Worm (Caenorhabditis elegans) whole organism, young adult: ENCODE data around the gene rps-30.

Experiments
- C17E4.6 ChIP-seq: fragments of 200-800 bp; sonication (Bioruptor generic); IDR thresholded peaks from 2 replicates; pipeline ENCODE4 v1.3.6; 2022; ENCODE audit warnings: missing genetic modification reagents, missing genetic modification characterization, missing compliant biosample characterization
- F33H1.4 ChIP-seq: fragments of 200-800 bp; sonication (Bioruptor generic); IDR thresholded peaks from 2 replicates; pipeline ENCODE4 v1.3.6; 2022; ENCODE audit warnings: missing genetic modification reagents, missing genetic modification characterization, missing compliant biosample characterization
- F37B4.10 ChIP-seq: fragments of 200-800 bp; sonication (Bioruptor generic); IDR thresholded peaks from 2 replicates; pipeline ENCODE4 v1.3.6; 2022; ENCODE audit warnings: missing genetic modification characterization, missing compliant biosample characterization
- F55B11.4 ChIP-seq: sonication (generic microtip); optimal IDR thresholded peaks from 2 replicates; lab custom pipeline; 2016; ENCODE audit warnings: missing compliant biosample characterization, missing genetic modification characterization, borderline replicate concordance; ENCODE audit not compliant: insufficient read depth
- F57C9.4 ChIP-seq: sonication (generic microtip); optimal IDR thresholded peaks from 2 replicates; lab custom pipeline; 2017; ENCODE audit warnings: mild to moderate bottlenecking, missing genetic modification characterization, missing compliant biosample characterization
- aptf-3 ChIP-seq: fragments of 200-800 bp; sonication (Bioruptor generic); IDR thresholded peaks from 2 replicates; pipeline ENCODE4 v1.3.6; 2022; ENCODE audit warnings: missing genetic modification characterization, missing compliant biosample characterization
- attf-3 ChIP-seq: fragments of 200-800 bp; sonication (Bioruptor generic); conservative IDR thresholded peaks from 2 replicates; pipeline ENCODE4 v1.3.6; 2022; ENCODE audit warnings: missing genetic modification reagents, missing genetic modification characterization, missing compliant biosample characterization
- bed-2 ChIP-seq: fragments of 200-800 bp; sonication (Bioruptor generic); IDR thresholded peaks from 2 replicates; pipeline ENCODE4 v1.3.6; 2022; ENCODE audit warnings: missing genetic modification reagents, missing genetic modification characterization, missing compliant biosample characterization
- cebp-1 ChIP-seq, 2 experiments: fragments of 200-800 bp in 1 of 2; sonication (Bioruptor generic) in 1 of 2; sonication (generic microtip) in 1 of 2; IDR thresholded peaks in 1 of 2; optimal IDR thresholded peaks in 1 of 2; 2 replicates each; pipeline versions ENCODE4 v1.3.6 to Lab custom; 2017 to 2022; ENCODE audit warnings: missing compliant biosample characterization in 2 of 2, missing genetic modification characterization in 2 of 2, mild to moderate bottlenecking in 1 of 2, missing genetic modification reagents in 1 of 2, moderate library complexity in 1 of 2
- cebp-2 ChIP-seq: fragments of 200-800 bp; sonication (Bioruptor generic); IDR thresholded peaks from 2 replicates; pipeline ENCODE4 v1.3.6; 2022; ENCODE audit warnings: missing genetic modification characterization, missing compliant biosample characterization
- ceh-40 ChIP-seq: fragments of 200-800 bp; sonication (Bioruptor generic); IDR thresholded peaks from 2 replicates; pipeline ENCODE4 v1.3.6; 2022; ENCODE audit warnings: missing genetic modification characterization, missing compliant biosample characterization
- die-1 ChIP-seq: sonication (generic microtip); optimal IDR thresholded peaks from 2 replicates; lab custom pipeline; 2016; ENCODE audit warnings: missing genotype, mild to moderate bottlenecking, missing genetic modification characterization, missing compliant biosample characterization
- dox-1 ChIP-seq: fragments of 200-800 bp; sonication (Bioruptor generic); IDR thresholded peaks from 2 replicates; pipeline ENCODE4 v1.3.6; 2022; ENCODE audit warnings: missing genetic modification reagents, missing genetic modification characterization, missing compliant biosample characterization
- egl-18 ChIP-seq: fragments of 200-800 bp; sonication (Bioruptor generic); IDR thresholded peaks from 2 replicates; pipeline ENCODE4 v1.3.6; 2022; ENCODE audit warnings: missing genetic modification reagents, missing genetic modification characterization, missing compliant biosample characterization
- fkh-3 ChIP-seq: sonication (generic microtip); optimal IDR thresholded peaks from 2 replicates; lab custom pipeline; 2016; ENCODE audit warnings: mild to moderate bottlenecking, missing genetic modification characterization, missing compliant biosample characterization
- hmg-20 ChIP-seq: fragments of 200-800 bp; sonication (Bioruptor generic); IDR thresholded peaks from 2 replicates; pipeline ENCODE4 v1.3.6; 2022; ENCODE audit warnings: missing genetic modification reagents, missing genetic modification characterization, missing compliant biosample characterization
- let-607 ChIP-seq, 2 experiments: fragments of 200-800 bp in 1 of 2; sonication (Bioruptor generic) in 1 of 2; sonication (generic microtip) in 1 of 2; optimal IDR thresholded peaks; 2 replicates each; lab custom pipeline; 2016 to 2018; ENCODE audit warnings: mild to moderate bottlenecking in 2 of 2, missing compliant biosample characterization in 2 of 2, missing genetic modification characterization in 2 of 2, moderate library complexity in 2 of 2, missing genotype in 1 of 2
- lin-26 ChIP-seq: fragments of 200-800 bp; sonication (Bioruptor generic); IDR thresholded peaks from 2 replicates; pipeline ENCODE4 v1.3.6; 2022; ENCODE audit warnings: missing genetic modification reagents, missing genetic modification characterization, missing compliant biosample characterization
- lin-35 ChIP-seq, 3 experiments: fragments of 150-350 bp in 2 of 3; sonication (generic microtip) in 1 of 3; optimal IDR thresholded peaks; 2 replicates each; lab custom pipeline; 2014 to 2018; ENCODE audit warnings: missing biosample characterization in 3 of 3, missing genetic modification characterization in 3 of 3, missing genetic modification reagents in 3 of 3
- lir-1 ChIP-seq: fragments of 200-800 bp; sonication (Bioruptor generic); conservative IDR thresholded peaks from 2 replicates; pipeline ENCODE4 v1.3.6; 2022; ENCODE audit warnings: missing genetic modification reagents, missing genetic modification characterization, missing compliant biosample characterization
- lsy-27 ChIP-seq: sonication (generic microtip); optimal IDR thresholded peaks from 2 replicates; lab custom pipeline; 2017; ENCODE audit warnings: missing genetic modification characterization, mild to moderate bottlenecking, missing compliant biosample characterization, antibody characterized with exemption, missing genotype, borderline replicate concordance; ENCODE audit not compliant: insufficient read depth
- madf-6 ChIP-seq: fragments of 200-800 bp; sonication (Bioruptor generic); IDR thresholded peaks from 2 replicates; pipeline ENCODE4 v1.3.6; 2022; ENCODE audit warnings: missing genetic modification reagents, missing genetic modification characterization, missing compliant biosample characterization
- mcd-1 ChIP-seq: fragments of 200-800 bp; sonication (Bioruptor generic); IDR thresholded peaks from 2 replicates; pipeline ENCODE4 v1.3.6; 2022; ENCODE audit warnings: missing genetic modification reagents, missing genetic modification characterization, missing compliant biosample characterization
- nhr-80 ChIP-seq: sonication (generic microtip); optimal IDR thresholded peaks from 2 replicates; lab custom pipeline; 2016; ENCODE audit warnings: missing genetic modification characterization, missing compliant biosample characterization
- pbrm-1 ChIP-seq: fragments of 200-800 bp; sonication (Bioruptor generic); IDR thresholded peaks from 2 replicates; pipeline ENCODE4 v1.3.6; 2022; ENCODE audit warnings: missing genetic modification reagents, missing genetic modification characterization, missing compliant biosample characterization
- pha-4 ChIP-seq: fragments of 150-350 bp; sonication (generic microtip); optimal IDR thresholded peaks from 2 replicates; lab custom pipeline; 2014; ENCODE audit warnings: missing biosample characterization, missing genetic modification reagents, missing genetic modification characterization
- repo-1 ChIP-seq: sonication (generic microtip); optimal IDR thresholded peaks from 2 replicates; lab custom pipeline; 2017; ENCODE audit warnings: mild to moderate bottlenecking, missing genetic modification characterization, missing compliant biosample characterization
- snpc-1.1 ChIP-seq: sonication (generic microtip); optimal IDR thresholded peaks from 2 replicates; lab custom pipeline; 2017; ENCODE audit warnings: missing genetic modification characterization, mild to moderate bottlenecking, missing compliant biosample characterization, antibody characterized with exemption, moderate library complexity, missing genotype, missing genetic modification reagents; ENCODE audit not compliant: insufficient read depth
- snpc-4 ChIP-seq, 5 experiments: fragments of 150-350 bp in 1 of 5; sonication (generic microtip) in 4 of 5; optimal IDR thresholded peaks; 2 replicates each; lab custom pipeline; 2014 to 2018; ENCODE audit warnings: missing genetic modification characterization in 5 of 5, missing biosample characterization in 3 of 5, antibody characterized with exemption in 2 of 5, mild to moderate bottlenecking in 2 of 5, missing compliant biosample characterization in 2 of 5, missing genotype in 2 of 5, moderate library complexity in 2 of 5, missing genetic modification reagents in 1 of 5
- tlf-1 ChIP-seq: fragments of 200-800 bp; sonication (Bioruptor generic); optimal IDR thresholded peaks from 2 replicates; lab custom pipeline; 2018; ENCODE audit warnings: mild to moderate bottlenecking, missing genetic modification characterization, missing compliant biosample characterization
- ztf-18 ChIP-seq: sonication (generic microtip); optimal IDR thresholded peaks from 2 replicates; lab custom pipeline; 2016; ENCODE audit warnings: missing genotype, mild to moderate bottlenecking, missing genetic modification characterization, missing compliant biosample characterization
- ztf-22 ChIP-seq: fragments of 200-800 bp; sonication (Bioruptor generic); optimal IDR thresholded peaks from 2 replicates; lab custom pipeline; 2018; ENCODE audit warnings: mild to moderate bottlenecking, missing genetic modification characterization, moderate library complexity, missing compliant biosample characterization
- ztf-3 ChIP-seq: fragments of 200-800 bp; sonication (Bioruptor generic); optimal IDR thresholded peaks from 2 replicates; lab custom pipeline; 2018; ENCODE audit warnings: mild to moderate bottlenecking, missing genetic modification characterization, missing compliant biosample characterization
- ztf-6 ChIP-seq: fragments of 200-800 bp; sonication (Bioruptor generic); IDR thresholded peaks from 2 replicates; pipeline ENCODE4 v1.3.6; 2022; ENCODE audit warnings: missing genetic modification reagents, missing genetic modification characterization, missing compliant biosample characterization

The rps-30 gene

ce11 chrV:7739949-7740348 lies 36.4 kb upstream of the rps-30 start:
- TF ChIP-seq attf-3 = no peak
- TF ChIP-seq C17E4.6 (GFP tag; lab: Robert Waterston, UW) = no peak
- TF ChIP-seq ceh-40 = no peak
- TF ChIP-seq bed-2 (GFP tag; lab: Robert Waterston, UW) = no peak
- no peak for TF ChIP-seq let-607 (tag; optimal IDR thresholded peaks at IDR 0.05; lab: Kevin White, UChicago)
- TF ChIP-seq F55B11.4 = no peak
- no peak for TF ChIP-seq mcd-1
- TF ChIP-seq ztf-6 (GFP tag; lab: Robert Waterston, UW) = no peak
- TF ChIP-seq pbrm-1 (GFP tag; lab: Robert Waterston, UW) = no peak
- no peak for TF ChIP-seq lsy-27 (tag; lab: Kevin White, UChicago)
- TF ChIP-seq egl-18 = no peak
- TF ChIP-seq cebp-2 (GFP tag; lab: Robert Waterston, UW) = no peak
- no peak for TF ChIP-seq F37B4.10 (GFP tag; lab: Robert Waterston, UW)
- no peak for TF ChIP-seq lin-35 (GFP tag; optimal IDR thresholded peaks at IDR 0.05; lab: Kevin White, UChicago)
- no peak for TF ChIP-seq fkh-3 (tag; lab: Kevin White, UChicago)
- TF ChIP-seq, all 124 proteins: peak for 0

- no peak for TF ChIP-seq lin-35 (GFP tag; optimal IDR thresholded peaks at IDR 0.05; lab: Kevin White, UChicago)
- no peak for TF ChIP-seq lir-1 (GFP tag; lab: Robert Waterston, UW)
- TF ChIP-seq F33H1.4 (GFP tag; lab: Robert Waterston, UW) = no peak
- no peak for TF ChIP-seq bed-2 (GFP tag; lab: Robert Waterston, UW)
- TF ChIP-seq dox-1 (GFP tag; lab: Robert Waterston, UW) = no peak
- no peak for TF ChIP-seq repo-1 (tag; lab: Kevin White, UChicago)
- no peak for TF ChIP-seq die-1
Measured at ce11 chrV:7741918-7742317, 34.5 kb upstream of the rps-30 start.

ce11 chrV:7742485-7742959 lies 33.9 kb upstream of the rps-30 start, which contains the start of gene fbxl-5:
TSS of gene fbxl-5 (plus strand) at chrV:7742909.
- TF ChIP-seq tlf-1 (no peak), hmg-20 (GFP tag; lab: Robert Waterston, UW) (no peak), C17E4.6 (GFP tag; lab: Robert Waterston, UW) (no peak), dox-1 (GFP tag; lab: Robert Waterston, UW) (no peak), snpc-4 (GFP tag; optimal IDR thresholded peaks at IDR 0.05; lab: Kevin White, UChicago) (no peak), snpc-4 (tag; optimal IDR thresholded peaks at IDR 0.05; lab: Kevin White, UChicago) (no peak), aptf-3 (no peak), snpc-1.1 (no peak), F57C9.4 (tag; lab: Kevin White, UChicago) (no peak), lin-26 (GFP tag; lab: Robert Waterston, UW) (no peak), ztf-3 (no peak), cebp-1 (GFP tag; IDR thresholded peaks at IDR 0.05; lab: Robert Waterston, UW) (no peak), cebp-1 (tag; optimal IDR thresholded peaks at IDR 0.05; lab: Kevin White, UChicago) (peak; percentile 36), ztf-6 (GFP tag; lab: Robert Waterston, UW) (no peak), let-607 (tag; optimal IDR thresholded peaks at IDR 0.05; lab: Kevin White, UChicago) (peak; percentile 33 to 60), ztf-22 (GFP tag; lab: Kevin White, UChicago) (peak; percentile 27), ceh-40 (no peak), madf-6 (GFP tag; lab: Robert Waterston, UW) (no peak), ztf-18 (tag; lab: Kevin White, UChicago) (no peak), pha-4 (tag; lab: Kevin White, UChicago) (no peak), nhr-80 (tag; lab: Kevin White, UChicago) (peak; percentile 78), pbrm-1 (GFP tag; lab: Robert Waterston, UW) (no peak)
